Worm (Caenorhabditis elegans) whole organism, L1 larva: ENCODE results near the gene abu-8.

ENCODE experiments used
- C04F5.9 ChIP-seq: sonication (generic microtip); optimal IDR thresholded peaks from 2 replicates; lab custom pipeline; 2016; ENCODE audit warnings: missing genetic modification characterization, missing compliant biosample characterization
- aha-1 ChIP-seq: fragments of 150-350 bp; optimal IDR thresholded peaks from 2 replicates; lab custom pipeline; 2014; ENCODE audit warnings: missing biosample characterization, missing genetic modification characterization
- aly-2 ChIP-seq: fragments of 150-350 bp; optimal IDR thresholded peaks from 2 replicates; lab custom pipeline; 2014; ENCODE audit warnings: missing biosample characterization, missing genetic modification characterization
- ama-1 ChIP-seq: fragments of 150-350 bp; optimal IDR thresholded peaks from 2 replicates; lab custom pipeline; 2014
- ceh-63 ChIP-seq: fragments of 200-800 bp; sonication (Bioruptor generic); optimal IDR thresholded peaks from 2 replicates; lab custom pipeline; 2018; ENCODE audit warnings: mild to moderate bottlenecking, missing genetic modification characterization, missing compliant biosample characterization
- ceh-8 ChIP-seq: fragments of 200-800 bp; sonication (Bioruptor generic); optimal IDR thresholded peaks from 2 replicates; lab custom pipeline; 2018; ENCODE audit warnings: mild to moderate bottlenecking, missing genetic modification characterization, moderate library complexity, missing compliant biosample characterization
- ces-1 ChIP-seq: fragments of 150-350 bp; optimal IDR thresholded peaks from 2 replicates; lab custom pipeline; 2014; ENCODE audit warnings: missing biosample characterization, missing genetic modification reagents, missing genetic modification characterization
- dpl-1 ChIP-seq, 3 experiments: fragments of 150-350 bp in 2 of 3; sonication (generic microtip) in 1 of 3; optimal IDR thresholded peaks; 2 replicates each; lab custom pipeline; 2014 to 2017; ENCODE audit warnings: missing biosample characterization in 3 of 3, missing genetic modification characterization in 3 of 3, missing genetic modification reagents in 3 of 3
- efl-1 ChIP-seq, 4 experiments: fragments of 150-350 bp; optimal IDR thresholded peaks in 3 of 4; peaks in 1 of 4; 1 replicate in 1 of 4; 2 replicates in 3 of 4; lab custom pipeline; 2014; ENCODE audit warnings: missing biosample characterization in 2 of 4, missing genetic modification characterization in 2 of 4, missing genetic modification reagents in 2 of 4
- egl-27 ChIP-seq, 2 experiments: fragments of 150-350 bp in 1 of 2; sonication (generic microtip); optimal IDR thresholded peaks; 3 replicates each; lab custom pipeline; 2017 to 2018; ENCODE audit warnings: missing biosample characterization in 2 of 2, missing genetic modification characterization in 2 of 2, missing genetic modification reagents in 2 of 2
- elt-2 ChIP-seq: sonication (generic microtip); optimal IDR thresholded peaks from 2 replicates; lab custom pipeline; 2016; ENCODE audit warnings: missing genetic modification characterization, mild to moderate bottlenecking, inconsistent platforms, missing compliant biosample characterization, missing genetic modification reagents
- elt-3 ChIP-seq, 6 experiments: fragments of 150-350 bp in 1 of 6; sonication (generic microtip); optimal IDR thresholded peaks; 2 replicates each; lab custom pipeline; 2017 to 2018; ENCODE audit warnings: missing biosample characterization in 6 of 6, missing genetic modification characterization in 6 of 6, inconsistent platforms in 1 of 6
- ets-5 ChIP-seq: fragments of 200-800 bp; sonication (Bioruptor generic); IDR thresholded peaks from 2 replicates; pipeline ENCODE4 v1.3.6; 2022; ENCODE audit warnings: missing genetic modification characterization, missing compliant biosample characterization
- hlh-17 ChIP-seq: fragments of 200-800 bp; sonication (Bioruptor generic); optimal IDR thresholded peaks from 2 replicates; lab custom pipeline; 2018; ENCODE audit warnings: missing genetic modification characterization, mild to moderate bottlenecking, missing compliant biosample characterization, moderate library complexity, borderline replicate concordance
- hlh-4 ChIP-seq: sonication (generic microtip); optimal IDR thresholded peaks from 2 replicates; lab custom pipeline; 2016; ENCODE audit warnings: mild to moderate bottlenecking, missing genetic modification characterization, missing compliant biosample characterization
- hpl-2 ChIP-seq: fragments of 150-350 bp; optimal IDR thresholded peaks from 2 replicates; lab custom pipeline; 2014; ENCODE audit warnings: missing biosample characterization, missing genetic modification reagents, missing genetic modification characterization
- lsy-2 ChIP-seq, 2 experiments: fragments of 150-350 bp; optimal IDR thresholded peaks; 2 replicates each; lab custom pipeline; 2014; ENCODE audit warnings: missing biosample characterization in 2 of 2, missing genetic modification characterization in 2 of 2
- mab-9 ChIP-seq: fragments of 200-800 bp; sonication (Bioruptor generic); IDR thresholded peaks from 2 replicates; pipeline ENCODE4 v1.3.6; 2022; ENCODE audit warnings: missing genetic modification reagents, missing genetic modification characterization, missing compliant biosample characterization
- mep-1 ChIP-seq: fragments of 150-350 bp; optimal IDR thresholded peaks from 2 replicates; lab custom pipeline; 2014; ENCODE audit warnings: missing biosample characterization, missing genetic modification characterization
- nhr-11 ChIP-seq: fragments of 150-350 bp; optimal IDR thresholded peaks from 2 replicates; lab custom pipeline; 2014; ENCODE audit warnings: missing biosample characterization, missing genetic modification characterization
- nhr-12 ChIP-seq: sonication (generic microtip); optimal IDR thresholded peaks from 2 replicates; lab custom pipeline; 2017; ENCODE audit warnings: missing biosample characterization, missing genetic modification characterization
- nhr-19 ChIP-seq: fragments of 200-800 bp; sonication (Bioruptor generic); conservative IDR thresholded peaks from 2 replicates; pipeline ENCODE4 v1.3.6; 2022; ENCODE audit warnings: missing genetic modification characterization, missing compliant biosample characterization
- nhr-28 ChIP-seq: fragments of 150-350 bp; optimal IDR thresholded peaks from 2 replicates; lab custom pipeline; 2014; ENCODE audit warnings: missing biosample characterization, missing genetic modification characterization
- nhr-71 ChIP-seq: sonication (generic microtip); optimal IDR thresholded peaks from 2 replicates; lab custom pipeline; 2016; ENCODE audit warnings: mild to moderate bottlenecking, missing genetic modification characterization, moderate library complexity, missing compliant biosample characterization
- nhr-76 ChIP-seq: sonication (generic microtip); optimal IDR thresholded peaks from 2 replicates; lab custom pipeline; 2017; ENCODE audit warnings: missing biosample characterization, missing genetic modification characterization
- nhr-84 ChIP-seq: sonication (generic microtip); optimal IDR thresholded peaks from 2 replicates; lab custom pipeline; 2017; ENCODE audit warnings: missing biosample characterization, missing genetic modification characterization
- pag-3 ChIP-seq: sonication (generic microtip); optimal IDR thresholded peaks from 2 replicates; lab custom pipeline; 2017; ENCODE audit warnings: missing genetic modification characterization, mild to moderate bottlenecking, missing compliant biosample characterization, antibody characterized with exemption, borderline replicate concordance; ENCODE audit not compliant: insufficient read depth
- pqm-1 ChIP-seq: sonication (generic microtip); optimal IDR thresholded peaks from 3 replicates; lab custom pipeline; 2017; ENCODE audit warnings: missing biosample characterization, missing genetic modification characterization
- rnt-1 ChIP-seq: sonication (generic microtip); optimal IDR thresholded peaks from 2 replicates; lab custom pipeline; 2016; ENCODE audit warnings: mild to moderate bottlenecking, missing genetic modification characterization, moderate library complexity, missing compliant biosample characterization
- skn-1 ChIP-seq: fragments of 150-350 bp; optimal IDR thresholded peaks from 2 replicates; lab custom pipeline; 2014; ENCODE audit warnings: missing biosample characterization, missing genetic modification characterization
- sox-4 ChIP-seq: sonication (generic microtip); optimal IDR thresholded peaks from 2 replicates; lab custom pipeline; 2016; ENCODE audit warnings: missing genetic modification characterization, missing compliant biosample characterization
- sup-37 ChIP-seq: fragments of 200-800 bp; sonication (Bioruptor generic); optimal IDR thresholded peaks from 2 replicates; lab custom pipeline; 2018; ENCODE audit warnings: mild to moderate bottlenecking, missing genetic modification characterization, missing compliant biosample characterization
- swsn-7 ChIP-seq: sonication (generic microtip); optimal IDR thresholded peaks from 2 replicates; lab custom pipeline; 2016; ENCODE audit warnings: missing genetic modification characterization, missing compliant biosample characterization
- tlp-1 ChIP-seq: fragments of 150-350 bp; optimal IDR thresholded peaks from 2 replicates; lab custom pipeline; 2014; ENCODE audit warnings: missing biosample characterization, missing genetic modification characterization
- unc-30 ChIP-seq: sonication (generic microtip); optimal IDR thresholded peaks from 2 replicates; lab custom pipeline; 2017; ENCODE audit warnings: missing biosample characterization, missing genetic modification characterization
- unc-98 ChIP-seq: fragments of 200-800 bp; sonication (Bioruptor generic); IDR thresholded peaks from 2 replicates; pipeline ENCODE4 v1.3.6; 2022; ENCODE audit warnings: missing genetic modification characterization, missing compliant biosample characterization
- vab-15 ChIP-seq: sonication (generic microtip); optimal IDR thresholded peaks from 2 replicates; lab custom pipeline; 2017; ENCODE audit warnings: missing genotype, mild to moderate bottlenecking, missing genetic modification characterization, missing compliant biosample characterization
- ztf-4 ChIP-seq: fragments of 150-350 bp; optimal IDR thresholded peaks from 2 replicates; lab custom pipeline; 2014; ENCODE audit warnings: missing biosample characterization, missing genetic modification characterization

Gene abu-8

DNA sequence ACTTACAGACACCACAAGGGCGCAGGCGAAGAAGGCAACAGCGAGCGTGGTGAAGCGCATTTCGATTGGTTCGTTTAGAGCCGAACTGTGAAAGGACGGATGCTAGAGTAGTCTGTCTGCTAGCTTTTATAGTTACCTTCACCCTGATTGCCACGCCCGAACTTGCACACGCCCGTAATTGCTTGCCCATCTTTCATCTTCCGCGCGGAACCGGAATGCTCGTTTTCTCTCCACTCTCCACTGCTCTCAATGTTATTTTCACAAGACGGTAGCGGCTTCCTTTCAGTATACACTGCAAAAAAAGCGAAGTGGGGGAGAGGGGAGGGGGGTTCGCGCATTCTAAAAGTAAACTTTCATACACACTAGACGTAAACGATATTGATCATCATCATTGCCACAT lies at the start of gene abu-8:
Gene abu-8, minus strand, starts transcription at position 101 of the 400 bp plus-strand sequence.
- TF ChIP-seq sup-37 (GFP tag; lab: Kevin White, UChicago) (no peak), nhr-11 (tag; lab: Kevin White, UChicago) (no peak), unc-30 (tag; lab: Kevin White, UChicago) (no peak), hpl-2 (no peak), ets-5 (no peak), ces-1 (GFP tag; lab: Kevin White, UChicago) (no peak), rnt-1 (tag; lab: Kevin White, UChicago) (no peak), vab-15 (tag; lab: Kevin White, UChicago) (no peak), mep-1 (tag; lab: Kevin White, UChicago) (no peak), ztf-4 (tag; lab: Kevin White, UChicago) (no peak), aly-2 (tag; lab: Kevin White, UChicago) (no peak), unc-98 (GFP tag; lab: Robert Waterston, UW) (no peak)
- TF ChIP-seq, all 84 proteins: peak for 0

DNA sequence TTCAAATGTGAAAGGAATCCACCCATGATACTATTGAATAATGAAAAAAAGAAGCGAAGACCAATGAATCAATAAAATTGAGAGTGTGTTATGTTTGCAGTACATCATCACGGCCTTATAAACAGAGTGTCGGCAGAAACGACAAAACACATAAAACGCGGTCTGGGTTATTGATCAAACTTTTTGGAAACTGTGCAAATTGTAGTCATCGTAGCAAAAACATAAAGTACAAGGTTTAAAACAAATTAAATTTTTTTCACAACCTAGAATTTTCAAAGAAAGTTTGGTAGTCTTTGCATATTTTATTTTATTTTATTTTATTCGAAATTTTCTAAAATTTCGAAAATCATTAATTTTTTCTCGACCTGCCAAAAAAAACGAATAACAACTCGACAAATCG lies 48.6 kb upstream of the abu-8 start, which contains the start of gene cest-35.1:
Gene cest-35.1, minus strand, starts transcription at position 101 of the 400 bp plus-strand sequence.
- no peak for TF ChIP-seq ama-1
- TF ChIP-seq ceh-8 (GFP tag; lab: Kevin White, UChicago): no peak
- TF ChIP-seq swsn-7: no peak
- TF ChIP-seq nhr-12 (tag; lab: Kevin White, UChicago): no peak
- TF ChIP-seq hlh-4 (tag; lab: Kevin White, UChicago): no peak
- no peak for TF ChIP-seq nhr-19
- TF ChIP-seq egl-27 (tag; optimal IDR thresholded peaks at IDR 0.05; lab: Kevin White, UChicago): no peak

DNA sequence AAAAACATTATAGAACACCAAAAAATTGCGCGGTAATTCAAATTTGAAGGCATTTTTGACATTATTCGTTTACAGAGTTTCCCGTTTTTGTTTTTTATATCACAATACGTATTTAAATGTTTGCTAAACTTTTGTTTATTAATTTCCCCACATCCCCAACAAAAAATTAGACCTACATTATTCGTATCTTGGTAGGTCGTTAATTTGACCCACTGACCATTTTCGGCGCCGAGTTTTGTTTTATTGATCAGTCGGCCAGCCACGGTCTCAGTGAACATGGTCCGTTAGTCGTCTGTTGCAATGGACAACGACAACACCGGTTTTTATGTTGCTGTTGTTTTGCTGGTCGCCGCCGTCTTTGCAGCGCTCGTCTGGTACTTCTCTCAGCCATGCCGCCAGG lies 45.5 kb upstream of the abu-8 start, which contains the start of gene B0238.15:
Gene B0238.15, plus strand, starts transcription at position 301 of the 400 bp plus-strand sequence.
- TF ChIP-seq efl-1 (optimal IDR thresholded peaks at IDR 0.05; lab: Kevin White, UChicago): no peak
- peak in 1 of 2 experiments; percentile 48 for TF ChIP-seq efl-1 (GFP tag; optimal IDR thresholded peaks at IDR 0.05 in 1 of 2; lab: Kevin White, UChicago)
- TF ChIP-seq mab-9: no peak
- TF ChIP-seq nhr-28 (tag; lab: Kevin White, UChicago): no peak

ce11 chrV:5239404-5239803 lies 45.0 kb upstream of the abu-8 start, which contains the start of gene C52A10.3:
C52A10.3 (minus strand) TSS chrV:5239504.
- no peak for TF ChIP-seq elt-3 (tag; optimal IDR thresholded peaks at IDR 0.05; lab: Kevin White, UChicago)
- no peak for TF ChIP-seq dpl-1 (GFP tag; optimal IDR thresholded peaks at IDR 0.05; lab: Kevin White, UChicago)
- no peak for TF ChIP-seq efl-1 (optimal IDR thresholded peaks at IDR 0.05; lab: Kevin White, UChicago)
- TF ChIP-seq efl-1 (GFP tag; optimal IDR thresholded peaks at IDR 0.05 in 1 of 2; lab: Kevin White, UChicago): peak in 1 of 2 experiments; percentile 32
- TF ChIP-seq aha-1 (tag; lab: Kevin White, UChicago): no peak
- no peak for TF ChIP-seq pqm-1 (tag; lab: Kevin White, UChicago)
- no peak for TF ChIP-seq nhr-84 (tag; lab: Kevin White, UChicago)
- TF ChIP-seq elt-2 (tag; lab: Kevin White, UChicago): no peak
- TF ChIP-seq, all 84 proteins: peak for 1

ce11 chrV:5237116-5237515 lies 42.7 kb upstream of the abu-8 start, which contains the start of gene cest-35.2:
cest-35.2 (minus strand) TSS chrV:5237216.
- TF ChIP-seq mab-9: no peak
- no peak for TF ChIP-seq skn-1 (tag; lab: Kevin White, UChicago)
- TF ChIP-seq vab-15 (tag; lab: Kevin White, UChicago): no peak
- no peak for TF ChIP-seq nhr-76 (tag; lab: Kevin White, UChicago)
- TF ChIP-seq elt-2 (tag; lab: Kevin White, UChicago): no peak
- TF ChIP-seq tlp-1 (tag; lab: Kevin White, UChicago): no peak
- no peak for TF ChIP-seq pag-3 (tag; lab: Kevin White, UChicago)
- TF ChIP-seq lsy-2 (tag; optimal IDR thresholded peaks at IDR 0.05; lab: Kevin White, UChicago): no peak
- TF ChIP-seq aha-1 (tag; lab: Kevin White, UChicago): no peak
- no peak for TF ChIP-seq nhr-71 (tag; lab: Kevin White, UChicago)
- no peak for TF ChIP-seq hlh-17 (GFP tag; lab: Kevin White, UChicago)
- TF ChIP-seq C04F5.9: no peak
- no peak for TF ChIP-seq dpl-1 (GFP tag; optimal IDR thresholded peaks at IDR 0.05; lab: Kevin White, UChicago)
- TF ChIP-seq rnt-1 (tag; lab: Kevin White, UChicago): no peak
- no peak for TF ChIP-seq sox-4
- no peak for TF ChIP-seq ceh-63 (GFP tag; lab: Kevin White, UChicago)
